Worm (Caenorhabditis elegans): ENCODE measurements around the gene tdo-2.

DNA sequence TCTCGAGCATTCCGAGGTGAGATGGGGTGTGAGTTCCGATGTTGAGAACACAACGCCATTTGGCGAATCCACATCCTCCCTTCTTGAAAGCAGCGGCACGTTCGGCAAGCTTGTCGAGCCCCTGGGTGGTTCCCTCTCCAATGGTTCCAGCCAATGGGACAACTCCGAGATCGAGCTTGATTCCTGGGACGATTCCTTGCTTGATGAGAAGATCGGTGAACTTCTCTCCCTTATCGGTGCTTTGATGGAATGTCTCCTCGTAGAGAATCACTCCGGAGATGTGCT is 44.4 kb downstream of the tdo-2 start:
- no peak for TF ChIP-seq M03D4.4 (tag; optimal IDR thresholded peaks at IDR 0.05)
- TF ChIP-seq snpc-4 (tag; optimal IDR thresholded peaks at IDR 0.05): no peak
- no peak for TF ChIP-seq mep-1 (tag; optimal IDR thresholded peaks at IDR 0.05)
- no peak for TF ChIP-seq ces-1 (GFP tag; optimal IDR thresholded peaks at IDR 0.05)
- no peak for TF ChIP-seq nhr-76 (tag; optimal IDR thresholded peaks at IDR 0.05)
- no peak for TF ChIP-seq lin-32 (GFP tag; optimal IDR thresholded peaks at IDR 0.05)
- TF ChIP-seq nhr-28 (tag; optimal IDR thresholded peaks at IDR 0.05): no peak
- no peak for TF ChIP-seq nhr-237 (tag; optimal IDR thresholded peaks at IDR 0.05)
- TF ChIP-seq unc-39 (tag; optimal IDR thresholded peaks at IDR 0.05): no peak
- no peak for TF ChIP-seq elt-1 (tag; optimal IDR thresholded peaks at IDR 0.05; ENCODE audit: borderline replicate concordance, insufficient read depth)
- no peak for TF ChIP-seq lin-13 (tag; optimal IDR thresholded peaks at IDR 0.05)
- no peak for TF ChIP-seq mls-2 (tag; optimal IDR thresholded peaks at IDR 0.05)
- TF ChIP-seq blmp-1 (tag; optimal IDR thresholded peaks at IDR 0.05): no peak

Data from whole organism, mixed stage, embryonic.